Fruit fly (Drosophila melanogaster): ENCODE data around the gene Smyd5.

Smyd5 gene

dm6 chr3R:21199085-21199899, 19.3 kb downstream of the Smyd5 start (continued):
- TF ChIP-seq ranshi (GFP tag; IDR thresholded peaks at IDR 0.05) (peak; percentile 4; the same call in 1 of the 2 replicates), CG7839 (tag; optimal IDR thresholded peaks at IDR 0.05) (no peak), Rfx (GFP tag; IDR thresholded peaks at IDR 0.05) (peak; percentile 28; the same call in 1 of the 2 replicates), CG13287 (GFP tag; IDR thresholded peaks at IDR 0.05; ENCODE audit: partially characterized antibody) (0 out of 2 replicates have a peak, but pooled peaks have one; percentile 12), Vsx1 (GFP tag; optimal IDR thresholded peaks at IDR 0.05) (peak; percentile 36), Jarid2 (GFP tag; optimal IDR thresholded peaks at IDR 0.05) (peak; percentile 47), CG8290 (GFP tag; optimal IDR thresholded peaks at IDR 0.05) (no peak), CG8290 (tag; optimal IDR thresholded peaks at IDR 0.05) (peak in 1 of 2 experiments; percentile 4), bbx (GFP tag; IDR thresholded peaks at IDR 0.05; ENCODE audit: partially characterized antibody) (0 out of 2 replicates have a peak, but pooled peaks have one; percentile 12), fd102C (GFP tag; optimal IDR thresholded peaks at IDR 0.05) (no peak), kah (GFP tag; optimal IDR thresholded peaks at IDR 0.05) (peak; percentile 31), Trl (optimal IDR thresholded peaks at IDR 0.05) (peak; percentile 68 to 85), Trl (GFP tag; optimal IDR thresholded peaks at IDR 0.05) (no peak), Hsf (GFP tag; optimal IDR thresholded peaks at IDR 0.05) (no peak), crol (GFP tag; IDR thresholded peaks at IDR 0.05) (peak; percentile 75), eve (GFP tag; optimal IDR thresholded peaks at IDR 0.05) (peak in 1 of 2 experiments; percentile 8), Oaz (GFP tag; IDR thresholded peaks at IDR 0.05) (no peak), scrt (GFP tag; optimal IDR thresholded peaks at IDR 0.05) (peak; percentile 36), sr (GFP tag; IDR thresholded peaks at IDR 0.05) (peak; percentile 94), sug (tag; optimal IDR thresholded peaks at IDR 0.05) (peak; percentile 82), exex (tag; optimal IDR thresholded peaks at IDR 0.05) (peak; percentile 55), nom (GFP tag; optimal IDR thresholded peaks at IDR 0.05) (peak; percentile 3), Usf (GFP tag; optimal IDR thresholded peaks at IDR 0.05) (no peak), ERR (GFP tag; optimal IDR thresholded peaks at IDR 0.05) (no peak), seq (GFP tag; IDR thresholded peaks at IDR 0.05) (no peak), ci (GFP tag; IDR thresholded peaks at IDR 0.05) (peak; percentile 38; the same call in 2 of the 3 replicates), chinmo (GFP tag; IDR thresholded peaks at IDR 0.05; ENCODE audit: partially characterized antibody) (0 out of 4 replicates have a peak, but pooled peaks have one; percentile 50), yki (optimal IDR thresholded peaks at IDR 0.05) (no peak), Hr39 (optimal IDR thresholded peaks at IDR 0.05) (peak; percentile 87)

dm6 chr3R:21198073-21198472, 20.5 kb downstream of the Smyd5 start:
- peak; percentile 83 for TF ChIP-seq grn (GFP tag; optimal IDR thresholded peaks at IDR 0.05)
- peak; percentile 10 for TF ChIP-seq CG13296 (GFP tag; optimal IDR thresholded peaks at IDR 0.05)
- peak; percentile 32 for TF ChIP-seq Fer1 (GFP tag; optimal IDR thresholded peaks at IDR 0.05)
- TF ChIP-seq ci (GFP tag; IDR thresholded peaks at IDR 0.05), result no peak
- TF ChIP-seq GATAe (GFP tag; conservative IDR thresholded peaks at IDR 0.05), result peak; percentile 53
- no peak for TF ChIP-seq Optix (GFP tag; IDR thresholded peaks at IDR 0.05)
- TF ChIP-seq CG14441 (GFP tag; IDR thresholded peaks at IDR 0.05), result 0 out of 2 replicates have a peak, but pooled peaks have one; percentile 17
- TF ChIP-seq lab (GFP tag; optimal IDR thresholded peaks at IDR 0.05), result peak; percentile 74
- peak; percentile 2 for TF ChIP-seq Hmr (GFP tag; optimal IDR thresholded peaks at IDR 0.05)
- TF ChIP-seq mirr (GFP tag; optimal IDR thresholded peaks at IDR 0.05), result peak; percentile 93
- no peak for TF ChIP-seq ase (GFP tag; IDR thresholded peaks at IDR 0.05)
- TF ChIP-seq CG10543 (GFP tag; optimal IDR thresholded peaks at IDR 0.05), result peak; percentile 20
- 0 out of 2 replicates have a peak, but pooled peaks have one; percentile 18 for TF ChIP-seq peb (GFP tag; IDR thresholded peaks at IDR 0.05)
- TF ChIP-seq CG18599 (GFP tag; optimal IDR thresholded peaks at IDR 0.05), result peak; percentile 2
- TF ChIP-seq CG34376 (GFP tag; optimal IDR thresholded peaks at IDR 0.05), result peak; percentile 83
- TF ChIP-seq CG7372 (GFP tag; IDR thresholded peaks at IDR 0.05), result no peak
- no peak for TF ChIP-seq sisA (GFP tag; IDR thresholded peaks at IDR 0.05)
- peak; percentile 15 for TF ChIP-seq HmgZ (tag; optimal IDR thresholded peaks at IDR 0.05)
- TF ChIP-seq Meics (GFP tag; optimal IDR thresholded peaks at IDR 0.05), result peak; percentile 8
- TF ChIP-seq CG6813 (GFP tag; optimal IDR thresholded peaks at IDR 0.05), result peak; percentile 13
- TF ChIP-seq gce (GFP tag; IDR thresholded peaks at IDR 0.05), result no peak
- TF ChIP-seq disco-r (GFP tag; optimal IDR thresholded peaks at IDR 0.05), result no peak
- peak; percentile 2 for TF ChIP-seq schlank (tag; optimal IDR thresholded peaks at IDR 0.05)
